Fruit fly (Drosophila melanogaster): ENCODE measurements around the gene iPLA2-VIA.

The iPLA2-VIA gene

DNA sequence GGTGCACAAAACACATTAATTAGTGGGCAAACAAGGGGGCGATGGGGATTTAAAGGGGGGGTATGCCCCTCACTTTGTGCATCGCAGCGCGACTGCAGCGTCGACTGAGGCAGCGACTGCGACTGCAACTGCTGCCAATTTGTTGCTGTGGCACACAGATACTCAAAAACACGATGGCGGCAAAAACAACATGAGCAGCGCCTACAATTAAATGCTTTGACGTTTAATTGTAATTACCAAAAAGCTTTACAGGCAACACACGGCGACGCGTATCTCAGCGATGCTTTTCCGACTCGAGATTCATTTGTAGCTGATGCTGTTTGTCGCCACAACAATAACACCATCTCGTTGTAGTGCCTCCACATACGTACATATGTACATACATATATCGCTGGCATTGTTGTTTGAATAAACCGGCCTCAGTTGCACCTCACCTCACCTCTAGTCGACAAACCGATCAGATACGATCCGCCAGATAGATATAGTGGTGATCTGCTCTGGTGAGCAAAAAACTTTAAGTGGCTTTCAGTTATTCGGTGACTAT, 42.9 kb downstream of the iPLA2-VIA start:
- TF ChIP-seq Myc (optimal IDR thresholded peaks at IDR 0.05) (no peak), Hnf4 (GFP tag; optimal IDR thresholded peaks at IDR 0.05) (no peak), tai (GFP tag; optimal IDR thresholded peaks at IDR 0.05) (no peak), GATAd (GFP tag; optimal IDR thresholded peaks at IDR 0.05) (no peak), Hr78 (GFP tag; optimal IDR thresholded peaks at IDR 0.05) (no peak), Sp1 (GFP tag; optimal IDR thresholded peaks at IDR 0.05) (no peak), Jra (GFP tag; optimal IDR thresholded peaks at IDR 0.05) (no peak), ey (GFP tag; optimal IDR thresholded peaks at IDR 0.05) (no peak), CG32264 (GFP tag; optimal IDR thresholded peaks at IDR 0.05) (no peak), Abd-B (GFP tag; optimal IDR thresholded peaks at IDR 0.05) (no peak)

DNA sequence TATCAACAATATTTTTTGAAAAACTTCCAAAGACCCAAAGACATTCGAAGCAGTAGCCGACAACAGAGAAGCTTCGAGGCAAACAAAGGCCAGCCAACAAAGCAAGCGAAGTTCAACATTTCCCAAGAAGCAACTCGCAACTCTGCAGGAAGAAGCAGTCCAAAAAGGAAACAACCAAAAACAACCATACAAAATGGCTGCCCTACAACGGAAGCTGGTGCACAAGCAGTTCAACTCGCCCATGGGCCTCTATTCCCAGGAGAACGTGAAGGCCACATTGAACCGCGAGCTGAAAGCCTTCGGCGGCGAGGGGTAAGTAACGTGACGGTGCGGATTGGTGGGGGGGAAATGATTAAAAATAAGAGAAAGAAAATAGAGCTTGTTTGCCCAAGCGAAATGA, 43.9 kb downstream of the iPLA2-VIA start:
- TF ChIP-seq sage (GFP tag; optimal IDR thresholded peaks at IDR 0.05), result no peak

DNA sequence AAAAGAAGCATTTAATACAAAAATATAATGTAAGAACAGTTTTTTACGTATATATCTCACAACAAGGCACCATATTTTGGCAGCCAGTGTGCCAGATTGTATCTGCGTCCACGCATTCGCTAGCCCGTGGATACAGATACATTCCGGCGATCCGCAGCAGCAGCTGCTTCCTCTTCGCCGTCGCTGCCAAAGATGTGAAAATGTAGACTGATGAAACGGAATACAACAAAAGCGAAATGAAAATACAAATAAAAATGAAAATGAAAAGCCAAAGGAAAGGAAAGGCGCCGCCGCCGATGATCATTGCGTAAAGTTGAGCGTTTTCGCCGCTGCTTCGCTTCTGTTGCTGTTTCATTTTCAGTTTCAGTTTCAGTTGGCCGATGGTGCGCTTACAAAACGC, 48.4 kb downstream of the iPLA2-VIA start:
- no peak for TF ChIP-seq Sp1 (GFP tag; optimal IDR thresholded peaks at IDR 0.05)
- no peak for TF ChIP-seq woc (GFP tag; optimal IDR thresholded peaks at IDR 0.05)
- no peak for TF ChIP-seq Jra (GFP tag; optimal IDR thresholded peaks at IDR 0.05)

DNA sequence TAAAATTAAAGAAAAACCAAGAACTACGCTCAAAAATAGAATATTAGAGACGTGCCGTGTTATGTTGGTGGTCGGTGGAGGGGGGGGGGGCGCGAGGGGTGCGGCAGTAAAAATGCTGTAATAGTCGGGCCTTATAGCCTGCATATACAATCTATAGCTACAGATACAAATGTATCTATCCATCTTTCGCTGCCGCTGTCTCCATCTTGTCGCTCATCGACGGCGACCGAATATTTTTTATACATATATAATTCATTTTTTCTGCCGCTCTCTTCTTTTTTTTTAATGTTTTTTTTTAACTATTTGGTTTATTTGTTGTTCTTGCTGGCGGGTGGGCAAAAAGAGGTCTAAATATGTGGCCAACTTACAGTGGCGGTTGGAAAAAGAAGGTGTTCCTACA, 49.5 kb downstream of the iPLA2-VIA start:
- TF ChIP-seq woc (GFP tag; optimal IDR thresholded peaks at IDR 0.05), result no peak
- no peak for TF ChIP-seq Dfd (GFP tag; optimal IDR thresholded peaks at IDR 0.05)
- no peak for TF ChIP-seq OdsH (GFP tag; optimal IDR thresholded peaks at IDR 0.05)
- no peak for TF ChIP-seq HLH106 (tag; optimal IDR thresholded peaks at IDR 0.05)
- no peak for TF ChIP-seq CG32264 (GFP tag; optimal IDR thresholded peaks at IDR 0.05)

dm6 chr3L:9813345-9813897, 50.7 kb downstream of the iPLA2-VIA start, which contains the start of gene CG43897:
Gene CG43897 (plus strand): TSS chr3L:9813847.
- no peak for TF ChIP-seq dl (GFP tag; optimal IDR thresholded peaks at IDR 0.05; ENCODE audit: insufficient read depth in 1 of 2, partially characterized antibody in 2 of 2)
- TF ChIP-seq Dfd (GFP tag; optimal IDR thresholded peaks at IDR 0.05), result no peak
- no peak for TF ChIP-seq CrebA (GFP tag; optimal IDR thresholded peaks at IDR 0.05; ENCODE audit: borderline replicate concordance)
- no peak for TF ChIP-seq h (GFP tag; optimal IDR thresholded peaks at IDR 0.05)
- TF ChIP-seq lola (GFP tag; optimal IDR thresholded peaks at IDR 0.05), result no peak
- no peak for TF ChIP-seq foxo (GFP tag; optimal IDR thresholded peaks at IDR 0.05)
- TF ChIP-seq dsf (GFP tag; optimal IDR thresholded peaks at IDR 0.05; ENCODE audit: borderline replicate concordance), result no peak
- no peak for TF ChIP-seq GATAd (GFP tag; optimal IDR thresholded peaks at IDR 0.05)
